Worm (Caenorhabditis elegans): ENCODE measurements around the gene msp-33.

Gene msp-33

DNA sequence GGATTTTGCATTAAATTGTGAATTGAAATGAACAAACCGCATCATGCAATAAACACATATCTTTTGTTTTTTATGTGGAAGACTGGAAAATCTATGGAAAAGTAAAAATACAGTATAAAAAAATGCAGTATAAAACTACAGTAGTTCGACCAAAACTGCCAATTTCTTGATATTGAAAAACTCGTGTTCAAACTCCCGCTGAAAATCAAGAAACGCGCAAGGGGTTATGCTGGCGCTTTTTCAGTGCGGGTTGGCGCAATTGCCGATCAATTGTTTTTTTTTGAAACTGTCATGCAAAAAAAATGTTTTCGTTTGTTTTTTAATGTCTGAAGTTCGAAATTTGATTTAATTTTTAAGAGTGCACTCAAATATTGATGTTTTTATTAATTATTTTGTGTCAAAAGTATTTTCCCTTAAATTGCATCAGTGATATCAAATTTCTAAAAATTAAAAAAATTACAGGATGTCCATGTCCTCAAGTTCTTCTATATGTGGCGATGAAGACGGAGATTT lies 40.8 kb downstream of the msp-33 start, which contains the start of gene dnj-9 (continued):
- peak; percentile 88 for TF ChIP-seq skn-1 (tag; optimal IDR thresholded peaks at IDR 0.05)
- no peak for TF ChIP-seq ceh-16 (tag; optimal IDR thresholded peaks at IDR 0.05)
- TF ChIP-seq pha-4 (tag; optimal IDR thresholded peaks at IDR 0.05) = peak; percentile 97
- peak; percentile 75 for TF ChIP-seq ama-1 (optimal IDR thresholded peaks at IDR 0.05)
- TF ChIP-seq nhr-76 (tag; optimal IDR thresholded peaks at IDR 0.05) = no peak
- peak; percentile 49 for TF ChIP-seq lin-39 (tag; optimal IDR thresholded peaks at IDR 0.05)
- no peak for TF ChIP-seq nhr-12 (tag; optimal IDR thresholded peaks at IDR 0.05)
- TF ChIP-seq mdl-1 (tag; optimal IDR thresholded peaks at IDR 0.05) = no peak
- no peak for TF ChIP-seq nhr-237 (tag; optimal IDR thresholded peaks at IDR 0.05)
- peak; percentile 93 for TF ChIP-seq nfya-1 (tag; optimal IDR thresholded peaks at IDR 0.05; ENCODE audit: insufficient read depth)
- TF ChIP-seq zag-1 (tag; optimal IDR thresholded peaks at IDR 0.05) = peak; percentile 40
- peak; percentile 94 for TF ChIP-seq jun-1 (tag; optimal IDR thresholded peaks at IDR 0.05)
- TF ChIP-seq nhr-11 (tag; optimal IDR thresholded peaks at IDR 0.05) = peak; percentile 58
- peak; percentile 91 for TF ChIP-seq lin-15B (tag; optimal IDR thresholded peaks at IDR 0.05)

DNA sequence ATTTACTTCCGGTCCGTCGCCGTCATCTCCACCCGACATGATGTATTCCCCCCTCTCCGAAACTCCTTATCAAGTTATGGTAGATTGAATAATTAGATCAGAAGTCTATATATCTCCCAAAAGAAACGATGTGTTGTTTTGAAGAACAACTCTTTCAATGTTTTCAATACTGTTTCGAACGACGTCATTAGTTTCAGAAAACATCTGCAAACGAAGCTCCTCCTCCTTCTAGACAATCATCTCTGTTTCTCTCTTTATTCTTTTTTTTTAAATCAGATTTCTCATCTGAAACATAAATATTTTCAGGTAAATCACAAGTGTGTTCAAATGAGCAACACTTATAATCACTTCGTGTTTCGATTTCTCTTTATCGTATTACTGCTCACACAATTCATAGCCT lies 42.6 kb downstream of the msp-33 start, which contains the start of gene T23B7.3:
T23B7.3 (plus strand) TSS at position 301 of the 400 bp plus-strand sequence.
- TF ChIP-seq nfya-1 (tag; optimal IDR thresholded peaks at IDR 0.05; ENCODE audit: insufficient read depth) (no peak), hmg-11 (tag; optimal IDR thresholded peaks at IDR 0.05) (no peak), aly-2 (tag; optimal IDR thresholded peaks at IDR 0.05) (no peak), eor-1 (tag; optimal IDR thresholded peaks at IDR 0.05) (no peak), ztf-11 (tag; optimal IDR thresholded peaks at IDR 0.05) (no peak), ceh-28 (tag; optimal IDR thresholded peaks at IDR 0.05) (no peak), fkh-2 (tag; optimal IDR thresholded peaks at IDR 0.05) (no peak), mml-1 (tag; optimal IDR thresholded peaks at IDR 0.05) (no peak), ceh-82 (tag; optimal IDR thresholded peaks at IDR 0.05) (no peak), lin-15B (tag; optimal IDR thresholded peaks at IDR 0.05) (no peak), lsy-12 (tag; optimal IDR thresholded peaks at IDR 0.05) (no peak), unc-39 (tag; optimal IDR thresholded peaks at IDR 0.05) (no peak), tbx-2 (tag; optimal IDR thresholded peaks at IDR 0.05) (no peak)
